Worm (Caenorhabditis elegans): ENCODE measurements around the gene srbc-1.

The srbc-1 gene

ce11 chrV:3301898-3302297, at the start of gene srbc-1:
Gene srbc-1, minus strand, starts transcription at chrV:3301998.
- TF ChIP-seq nhr-77 (tag; optimal IDR thresholded peaks at IDR 0.05) (no peak), nhr-237 (tag; optimal IDR thresholded peaks at IDR 0.05) (no peak), nhr-11 (tag; optimal IDR thresholded peaks at IDR 0.05) (no peak), sea-2 (GFP tag; optimal IDR thresholded peaks at IDR 0.05) (no peak), nhr-28 (tag; optimal IDR thresholded peaks at IDR 0.05) (no peak), nhr-23 (tag; optimal IDR thresholded peaks at IDR 0.05) (no peak), nhr-12 (tag; optimal IDR thresholded peaks at IDR 0.05) (no peak), unc-62 (GFP tag; optimal IDR thresholded peaks at IDR 0.05) (no peak), elt-3 (tag; optimal IDR thresholded peaks at IDR 0.05) (no peak), ceh-9 (tag; optimal IDR thresholded peaks at IDR 0.05) (no peak), zag-1 (tag; optimal IDR thresholded peaks at IDR 0.05) (no peak), lsy-12 (tag; optimal IDR thresholded peaks at IDR 0.05) (no peak), ztf-11 (tag; optimal IDR thresholded peaks at IDR 0.05) (no peak), nfya-1 (tag; optimal IDR thresholded peaks at IDR 0.05; ENCODE audit: insufficient read depth) (no peak), ceh-82 (tag; optimal IDR thresholded peaks at IDR 0.05) (no peak), mdl-1 (tag; optimal IDR thresholded peaks at IDR 0.05) (no peak)

DNA sequence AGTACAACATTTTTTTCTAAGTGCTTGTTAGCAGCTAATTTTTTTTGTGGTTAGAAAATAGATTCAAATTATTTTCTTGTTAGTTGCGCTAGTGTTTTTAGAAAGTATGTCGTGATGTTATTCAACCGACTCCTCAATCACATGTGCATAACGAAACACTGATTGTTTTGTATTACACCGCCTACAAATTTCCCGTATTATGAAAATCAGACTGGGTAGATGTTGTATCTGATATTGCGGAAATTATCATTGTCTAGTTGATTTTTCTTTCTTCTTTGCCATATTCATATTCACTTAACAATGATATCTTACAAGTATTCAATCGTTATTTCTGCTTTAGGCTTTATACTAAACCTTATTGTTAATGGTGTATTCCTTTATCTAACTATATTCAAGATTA, 49.5 kb upstream of the srbc-1 start, which contains the start of gene str-63:
str-63 (plus strand) TSS at position 301 of the 400 bp plus-strand sequence.
- no peak for TF ChIP-seq nhr-25 (tag; optimal IDR thresholded peaks at IDR 0.05)

DNA sequence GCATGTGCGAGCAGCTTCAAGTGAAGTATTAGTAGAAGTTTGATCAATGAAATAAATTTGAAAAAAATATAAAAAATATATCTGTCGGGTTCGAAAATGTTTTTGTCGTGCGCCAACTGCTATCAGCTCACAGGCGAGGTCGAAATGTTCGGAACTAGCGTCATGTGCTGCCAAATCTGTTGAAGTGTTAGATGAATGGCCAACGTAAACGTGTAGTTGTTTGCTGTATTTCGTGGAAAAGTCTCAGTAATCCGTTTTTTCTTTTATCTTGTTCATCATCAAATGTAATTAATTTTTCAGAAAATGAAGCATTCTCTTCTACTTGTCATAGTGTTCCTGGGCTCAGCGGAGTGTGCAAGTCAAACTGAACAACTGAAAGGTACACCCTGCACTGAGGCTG, 48.1 kb upstream of the srbc-1 start, which contains the start of gene C17B7.15:
C17B7.15 (plus strand) TSS at position 301 of the 400 bp plus-strand sequence.
- TF ChIP-seq ceh-16 (tag; optimal IDR thresholded peaks at IDR 0.05) = no peak
- no peak for TF ChIP-seq pha-4 (tag; optimal IDR thresholded peaks at IDR 0.05)
- no peak for TF ChIP-seq egl-27 (tag; optimal IDR thresholded peaks at IDR 0.05)
- no peak for TF ChIP-seq R02D3.7 (tag; optimal IDR thresholded peaks at IDR 0.05)
- TF ChIP-seq elt-1 (tag; optimal IDR thresholded peaks at IDR 0.05) = no peak
- TF ChIP-seq aly-2 (tag; optimal IDR thresholded peaks at IDR 0.05) = no peak
- no peak for TF ChIP-seq snpc-4 (tag; optimal IDR thresholded peaks at IDR 0.05)
- TF ChIP-seq egl-5 (tag; optimal IDR thresholded peaks at IDR 0.05) = no peak
- no peak for TF ChIP-seq hmg-11 (tag; optimal IDR thresholded peaks at IDR 0.05)

DNA sequence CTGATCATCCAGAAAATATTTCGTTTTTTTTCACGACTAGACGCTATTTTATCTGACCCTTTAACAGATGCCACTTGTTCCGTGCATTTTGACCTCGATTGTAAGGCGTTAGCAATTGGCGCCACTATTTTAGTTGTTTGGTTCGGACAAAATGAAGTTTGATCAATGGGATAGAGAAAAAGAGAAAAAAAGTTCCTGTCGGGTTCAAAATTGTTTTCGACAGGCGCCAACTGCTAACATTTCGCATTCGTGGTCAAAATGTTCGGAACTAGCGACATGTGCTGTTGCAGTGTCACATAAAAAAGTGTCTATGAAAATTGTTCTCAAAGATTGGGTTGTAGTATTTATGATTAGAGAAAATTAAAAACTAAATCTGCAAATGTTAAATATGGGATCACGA, 45.7 kb upstream of the srbc-1 start:
- TF ChIP-seq lsy-12 (tag; optimal IDR thresholded peaks at IDR 0.05) (no peak), nhr-77 (tag; optimal IDR thresholded peaks at IDR 0.05) (no peak), zag-1 (tag; optimal IDR thresholded peaks at IDR 0.05) (no peak), pqm-1 (tag; optimal IDR thresholded peaks at IDR 0.05) (no peak), nfya-1 (tag; optimal IDR thresholded peaks at IDR 0.05; ENCODE audit: insufficient read depth) (no peak), elt-2 (tag; optimal IDR thresholded peaks at IDR 0.05) (no peak), unc-39 (tag; optimal IDR thresholded peaks at IDR 0.05) (no peak), nhr-43 (tag; optimal IDR thresholded peaks at IDR 0.05; ENCODE audit: poor library complexity, severe bottlenecking) (no peak), ceh-9 (tag; optimal IDR thresholded peaks at IDR 0.05) (no peak), mml-1 (tag; optimal IDR thresholded peaks at IDR 0.05) (no peak), elt-1 (tag; optimal IDR thresholded peaks at IDR 0.05) (no peak), aly-2 (tag; optimal IDR thresholded peaks at IDR 0.05) (no peak), skn-1 (tag; optimal IDR thresholded peaks at IDR 0.05) (no peak), pha-4 (tag; optimal IDR thresholded peaks at IDR 0.05) (no peak), nhr-12 (tag; optimal IDR thresholded peaks at IDR 0.05) (no peak), ztf-11 (tag; optimal IDR thresholded peaks at IDR 0.05) (no peak), hmg-11 (tag; optimal IDR thresholded peaks at IDR 0.05) (no peak), ceh-28 (tag; optimal IDR thresholded peaks at IDR 0.05) (no peak), ztf-4 (tag; optimal IDR thresholded peaks at IDR 0.05) (no peak), nhr-237 (tag; optimal IDR thresholded peaks at IDR 0.05) (no peak)

DNA sequence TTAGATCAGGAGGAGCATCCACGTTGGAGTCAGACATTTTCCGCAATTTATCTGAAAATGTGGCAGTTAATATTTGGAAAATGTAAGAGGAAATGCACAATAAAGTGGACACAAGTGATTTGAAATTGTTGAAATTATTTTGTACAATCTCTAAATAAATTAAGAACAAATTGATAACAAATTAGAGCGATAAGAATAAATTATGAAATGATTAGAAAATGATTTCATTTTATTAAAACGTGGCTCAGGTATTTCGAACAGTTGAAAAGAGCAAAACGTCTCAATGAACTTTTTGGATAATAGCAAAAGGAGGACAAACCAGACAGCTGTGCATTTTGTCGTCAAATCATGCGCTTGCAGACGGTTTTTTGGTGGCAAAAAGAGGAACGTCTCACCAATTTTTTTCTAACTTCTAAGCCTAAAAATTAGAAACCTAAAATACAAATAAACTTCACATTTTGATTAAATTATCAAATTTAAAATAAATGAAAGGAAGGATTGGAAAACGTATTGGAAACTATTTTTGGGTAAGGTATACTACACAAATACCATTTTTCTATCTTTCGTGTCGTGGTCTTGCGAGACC, 44.7 kb upstream of the srbc-1 start, which contains the start of gene fbxa-65:
fbxa-65 (minus strand) TSS at position 51 of the 586 bp plus-strand sequence.
- TF ChIP-seq daf-12 (tag; optimal IDR thresholded peaks at IDR 0.05) (no peak), lsy-12 (tag; optimal IDR thresholded peaks at IDR 0.05) (no peak), nfya-1 (tag; optimal IDR thresholded peaks at IDR 0.05; ENCODE audit: insufficient read depth) (no peak), ceh-82 (tag; optimal IDR thresholded peaks at IDR 0.05) (no peak), nhr-43 (tag; optimal IDR thresholded peaks at IDR 0.05; ENCODE audit: poor library complexity, severe bottlenecking) (no peak), nhr-67 (tag; optimal IDR thresholded peaks at IDR 0.05) (no peak), elt-1 (tag; optimal IDR thresholded peaks at IDR 0.05) (no peak), egl-5 (tag; optimal IDR thresholded peaks at IDR 0.05) (no peak), ceh-28 (tag; optimal IDR thresholded peaks at IDR 0.05) (no peak), nhr-237 (tag; optimal IDR thresholded peaks at IDR 0.05) (no peak), jun-1 (tag; optimal IDR thresholded peaks at IDR 0.05) (no peak), mdl-1 (tag; optimal IDR thresholded peaks at IDR 0.05) (no peak), aly-2 (tag; optimal IDR thresholded peaks at IDR 0.05) (no peak), R02D3.7 (tag; optimal IDR thresholded peaks at IDR 0.05) (no peak), sea-2 (GFP tag; optimal IDR thresholded peaks at IDR 0.05) (no peak)
